Worm (Caenorhabditis elegans): ENCODE measurements around the gene C02B10.3.

Gene C02B10.3

DNA sequence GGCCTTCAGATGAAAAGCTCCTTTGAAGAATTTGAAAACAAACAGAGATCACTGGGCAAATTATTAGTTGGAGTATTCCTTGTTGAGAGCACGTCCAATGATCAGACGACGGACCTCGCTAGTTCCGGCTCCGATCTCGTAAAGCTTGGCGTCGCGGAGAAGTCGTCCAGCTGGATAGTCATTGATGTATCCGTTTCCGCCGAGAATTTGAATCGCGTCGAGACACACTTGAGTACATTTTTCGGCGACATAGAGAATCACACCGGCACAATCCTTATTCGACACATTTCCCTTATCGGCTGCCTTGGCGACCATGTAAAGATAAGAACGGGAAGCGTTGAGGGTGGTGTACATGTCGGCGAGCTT is 16.1 kb downstream of the C02B10.3 start:
- TF ChIP-seq snpc-1.2 (GFP tag; IDR thresholded peaks at IDR 0.05), result peak; percentile 11; the same call in 1 of the 2 replicates
- TF ChIP-seq ztf-11 (tag; optimal IDR thresholded peaks at IDR 0.05), result no peak
- TF ChIP-seq saeg-2 (GFP tag; IDR thresholded peaks at IDR 0.05), result 0 out of 2 replicates have a peak, but pooled peaks have one; percentile 14
- TF ChIP-seq ceh-20 (GFP tag; IDR thresholded peaks at IDR 0.05), result peak; percentile 46; the same call in 1 of the 2 replicates
- no peak for TF ChIP-seq daf-16 (GFP tag; optimal IDR thresholded peaks at IDR 0.05)
- TF ChIP-seq daf-16 (tag; optimal IDR thresholded peaks at IDR 0.05), result no peak
- no peak for TF ChIP-seq dpl-1 (GFP tag; optimal IDR thresholded peaks at IDR 0.05)
- TF ChIP-seq ama-1 (optimal IDR thresholded peaks at IDR 0.05), result peak; percentile 4
- TF ChIP-seq ceh-32 (tag; optimal IDR thresholded peaks at IDR 0.05; ENCODE audit: poor library complexity), result no peak
- TF ChIP-seq egl-43 (GFP tag; IDR thresholded peaks at IDR 0.05), result peak; percentile 18
- TF ChIP-seq zfp-3 (GFP tag; conservative IDR thresholded peaks at IDR 0.05), result 0 out of 2 replicates have a peak, but pooled peaks have one; percentile 50
- TF ChIP-seq Y48G9A.11 (GFP tag; IDR thresholded peaks at IDR 0.05), result no peak
- peak in 1 of 2 experiments; percentile 80 for TF ChIP-seq unc-62 (GFP tag; optimal IDR thresholded peaks at IDR 0.05 in 1 of 2)
- TF ChIP-seq unc-62 (tag; optimal IDR thresholded peaks at IDR 0.05), result no peak
- TF ChIP-seq lin-1 (GFP tag; IDR thresholded peaks at IDR 0.05), result 0 out of 2 replicates have a peak, but pooled peaks have one; percentile 10
- TF ChIP-seq mes-2 (tag; optimal IDR thresholded peaks at IDR 0.05; ENCODE audit: poor library complexity, severe bottlenecking), result no peak
- TF ChIP-seq arid-1 (GFP tag; conservative IDR thresholded peaks at IDR 0.05), result no peak; the same call in 1 of the 2 replicates
- no peak for TF ChIP-seq zip-11 (GFP tag; IDR thresholded peaks at IDR 0.05)
- no peak; the same call in 1 of the 2 replicates for TF ChIP-seq lin-38 (GFP tag; IDR thresholded peaks at IDR 0.05)
- TF ChIP-seq zfp-2 (tag; optimal IDR thresholded peaks at IDR 0.05), result no peak
- no peak for TF ChIP-seq daf-8 (GFP tag; IDR thresholded peaks at IDR 0.05)
- no peak for TF ChIP-seq pqm-1 (tag; optimal IDR thresholded peaks at IDR 0.05)
- no peak for TF ChIP-seq daf-19 (GFP tag; conservative IDR thresholded peaks at IDR 0.05)
- TF ChIP-seq Y75B8A.6 (GFP tag; IDR thresholded peaks at IDR 0.05), result 0 out of 2 replicates have a peak, but pooled peaks have one; percentile 9
- 0 out of 2 replicates have a peak, but pooled peaks have one; percentile 37 for TF ChIP-seq dmd-8 (GFP tag; IDR thresholded peaks at IDR 0.05)
- no peak for TF ChIP-seq dve-1 (tag; optimal IDR thresholded peaks at IDR 0.05; ENCODE audit: insufficient read depth)
- 0 out of 2 replicates have a peak, but pooled peaks have one; percentile 8 for TF ChIP-seq D1046.2 (GFP tag; IDR thresholded peaks at IDR 0.05)
- no peak for TF ChIP-seq zag-1 (tag; optimal IDR thresholded peaks at IDR 0.05)
- TF ChIP-seq T26A8.4 (GFP tag; IDR thresholded peaks at IDR 0.05), result no peak; the same call in 1 of the 2 replicates
- no peak for TF ChIP-seq zip-2 (tag; optimal IDR thresholded peaks at IDR 0.05)
- peak; percentile 12; the same call in 1 of the 2 replicates for TF ChIP-seq dmd-6 (GFP tag; IDR thresholded peaks at IDR 0.05)
- no peak for TF ChIP-seq nhr-237 (tag; optimal IDR thresholded peaks at IDR 0.05)
- no peak for TF ChIP-seq gei-8 (GFP tag; optimal IDR thresholded peaks at IDR 0.05)
- TF ChIP-seq rbr-2 (tag; optimal IDR thresholded peaks at IDR 0.05), result peak; percentile 11
- no peak for TF ChIP-seq attf-4 (tag; optimal IDR thresholded peaks at IDR 0.05)
- no peak for TF ChIP-seq nhr-25 (tag; optimal IDR thresholded peaks at IDR 0.05; ENCODE audit: borderline replicate concordance, insufficient read depth)
- no peak for TF ChIP-seq mdt-29 (GFP tag; IDR thresholded peaks at IDR 0.05)

DNA sequence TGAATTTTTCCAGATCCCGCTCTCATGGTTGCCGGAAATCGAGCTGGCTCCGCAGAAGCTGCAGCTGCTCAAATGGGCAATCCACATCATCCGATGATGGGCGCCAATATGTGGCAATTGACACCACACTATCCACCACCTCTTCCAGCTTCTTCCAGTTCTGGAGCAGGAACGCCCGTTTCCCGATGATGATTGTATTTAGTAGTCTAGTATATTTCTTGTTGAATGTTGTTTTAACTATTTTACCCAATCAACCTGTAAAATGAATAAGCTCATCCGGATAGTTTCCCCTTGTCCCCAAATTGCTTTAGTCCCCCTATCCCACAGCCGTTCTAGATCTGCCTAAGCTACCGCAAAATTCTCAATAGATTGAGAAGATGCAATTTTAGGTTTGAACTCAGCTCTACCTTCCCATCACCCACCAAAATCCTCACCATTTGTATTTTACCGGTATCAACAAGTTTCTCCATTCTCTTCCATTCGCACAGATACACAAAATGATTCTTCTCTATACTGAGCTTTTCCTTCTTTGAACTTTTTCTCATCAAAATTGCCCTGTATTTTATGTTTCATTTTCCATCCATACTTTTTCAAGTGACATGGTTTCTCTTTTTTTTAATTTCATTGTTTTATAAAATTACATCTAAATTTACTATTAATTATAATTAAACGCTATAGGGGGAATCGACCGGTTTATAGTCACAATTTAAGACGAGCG is 16.7 kb downstream of the C02B10.3 start:
- no peak for TF ChIP-seq nhr-41 (GFP tag; IDR thresholded peaks at IDR 0.05)
- TF ChIP-seq duxl-1 (tag; optimal IDR thresholded peaks at IDR 0.05; ENCODE audit: poor library complexity), result peak; percentile 16
- no peak for TF ChIP-seq daf-12 (tag; optimal IDR thresholded peaks at IDR 0.05)
- 0 out of 2 replicates have a peak, but pooled peaks have one; percentile 39 for TF ChIP-seq T26A8.4 (GFP tag; IDR thresholded peaks at IDR 0.05)
- TF ChIP-seq mdt-29 (GFP tag; IDR thresholded peaks at IDR 0.05), result no peak
- TF ChIP-seq egl-27 (tag; optimal IDR thresholded peaks at IDR 0.05), result no peak
- peak in 1 of 2 experiments; percentile 7 for TF ChIP-seq lsy-2 (tag; optimal IDR thresholded peaks at IDR 0.05)
- no peak for TF ChIP-seq set-16 (GFP tag; IDR thresholded peaks at IDR 0.05)
- TF ChIP-seq ama-1 (optimal IDR thresholded peaks at IDR 0.05), result peak; percentile 18
- no peak for TF ChIP-seq php-3 (GFP tag; IDR thresholded peaks at IDR 0.05)
- no peak for TF ChIP-seq lin-15B (tag; optimal IDR thresholded peaks at IDR 0.05)
- no peak for TF ChIP-seq madf-9 (GFP tag; conservative IDR thresholded peaks at IDR 0.05)
- peak; percentile 40 for TF ChIP-seq mep-1 (tag; optimal IDR thresholded peaks at IDR 0.05)
- TF ChIP-seq saeg-2 (GFP tag; IDR thresholded peaks at IDR 0.05), result 0 out of 2 replicates have a peak, but pooled peaks have one; percentile 8
- no peak for TF ChIP-seq lin-13 (GFP tag; optimal IDR thresholded peaks at IDR 0.05)
- TF ChIP-seq daf-19 (GFP tag; conservative IDR thresholded peaks at IDR 0.05), result 0 out of 2 replicates have a peak, but pooled peaks have one; percentile 38
- no peak for TF ChIP-seq nhr-237 (tag; optimal IDR thresholded peaks at IDR 0.05)

All from whole organism, L4 larva.